Worm (Caenorhabditis elegans) whole organism, midembryonic: ENCODE data around the gene F38B6.2.

Experiments
- T22C8.4 ChIP-seq: fragments of 200-800 bp; sonication (Bioruptor generic); IDR thresholded peaks from 2 replicates; pipeline ENCODE4 v1.3.6; 2022; ENCODE audit warnings: missing genetic modification characterization, missing compliant biosample characterization
- cog-1 ChIP-seq: sonication (generic microtip); optimal IDR thresholded peaks from 2 replicates; lab custom pipeline; 2016; ENCODE audit warnings: missing genetic modification characterization, missing compliant biosample characterization
- flt-1 ChIP-seq: fragments of 200-800 bp; sonication (Bioruptor generic); IDR thresholded peaks from 2 replicates; pipeline ENCODE4 v1.3.6; 2022; ENCODE audit warnings: missing genetic modification characterization, missing compliant biosample characterization
- klf-2 ChIP-seq: fragments of 200-800 bp; sonication (Bioruptor generic); conservative IDR thresholded peaks from 2 replicates; pipeline ENCODE4 v1.3.6; 2022; ENCODE audit warnings: missing genetic modification reagents, missing genetic modification characterization, missing compliant biosample characterization
- med-1 ChIP-seq: sonication (generic microtip); optimal IDR thresholded peaks from 2 replicates; lab custom pipeline; 2017; ENCODE audit warnings: missing genetic modification characterization, mild to moderate bottlenecking, missing compliant biosample characterization, antibody characterized with exemption, missing genetic modification reagents; ENCODE audit not compliant: insufficient read depth
- ref-1 ChIP-seq: fragments of 200-800 bp; sonication (Bioruptor generic); conservative IDR thresholded peaks from 2 replicates; pipeline ENCODE4 v1.3.6; 2022; ENCODE audit warnings: missing genetic modification reagents, missing genetic modification characterization, missing compliant biosample characterization
- tab-1 ChIP-seq: fragments of 200-800 bp; sonication (Bioruptor generic); IDR thresholded peaks from 2 replicates; pipeline ENCODE4 v1.3.6; 2022; ENCODE audit warnings: missing genetic modification characterization, missing compliant biosample characterization
- ztf-23 ChIP-seq: fragments of 200-800 bp; sonication (Bioruptor generic); IDR thresholded peaks from 2 replicates; pipeline ENCODE4 v1.3.6; 2022; ENCODE audit warnings: missing genetic modification reagents, missing genetic modification characterization, missing compliant biosample characterization
- ztf-29 ChIP-seq: fragments of 200-800 bp; sonication (Bioruptor generic); IDR thresholded peaks from 2 replicates; pipeline ENCODE4 v1.3.6; 2022; ENCODE audit warnings: missing genetic modification reagents, missing genetic modification characterization, missing compliant biosample characterization

F38B6.2 gene

ce11 chrX:6665129-6665858 is 33.0 kb upstream of the F38B6.2 start:
- TF ChIP-seq ztf-23 (GFP tag; lab: Robert Waterston, UW) = no peak
- no peak for TF ChIP-seq tab-1
- no peak for TF ChIP-seq flt-1
- no peak for TF ChIP-seq med-1 (GFP tag; lab: Kevin White, UChicago)
- TF ChIP-seq T22C8.4 (GFP tag; lab: Robert Waterston, UW) = no peak
- no peak for TF ChIP-seq klf-2 (GFP tag; lab: Robert Waterston, UW)
- no peak for TF ChIP-seq cog-1 (tag; lab: Kevin White, UChicago)
- TF ChIP-seq ref-1 (GFP tag; lab: Robert Waterston, UW) = no peak
- TF ChIP-seq ztf-29 (GFP tag; lab: Robert Waterston, UW) = no peak

DNA sequence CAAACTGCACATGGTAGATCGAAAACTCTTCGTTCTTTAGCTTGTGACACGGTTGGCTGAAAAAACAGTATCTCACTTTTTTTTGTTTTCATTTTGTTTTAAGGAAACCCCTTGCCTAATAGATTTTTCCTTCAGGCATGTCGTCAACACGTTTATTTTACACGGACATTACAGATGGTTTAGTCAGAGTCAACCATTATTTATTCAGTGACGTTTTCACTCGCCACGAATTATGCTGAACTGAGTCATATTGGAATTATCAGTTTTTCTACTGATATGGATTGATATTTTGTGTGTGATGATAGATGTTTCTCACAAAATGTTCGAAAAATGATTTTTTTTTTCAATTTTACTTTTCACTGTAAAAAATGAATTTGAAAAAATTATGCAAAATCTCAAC is 30.9 kb upstream of the F38B6.2 start:
- TF ChIP-seq cog-1 (tag; lab: Kevin White, UChicago) = no peak
- no peak for TF ChIP-seq ztf-29 (GFP tag; lab: Robert Waterston, UW)
- no peak for TF ChIP-seq T22C8.4 (GFP tag; lab: Robert Waterston, UW)
- TF ChIP-seq med-1 (GFP tag; lab: Kevin White, UChicago) = no peak
- no peak for TF ChIP-seq klf-2 (GFP tag; lab: Robert Waterston, UW)
- TF ChIP-seq flt-1 = no peak
- no peak for TF ChIP-seq ref-1 (GFP tag; lab: Robert Waterston, UW)
- no peak for TF ChIP-seq ztf-23 (GFP tag; lab: Robert Waterston, UW)
- no peak for TF ChIP-seq tab-1

ce11 chrX:6668911-6669310 is 29.4 kb upstream of the F38B6.2 start, which contains the start of gene nhr-137:
TSS of gene nhr-137 (minus strand) at chrX:6669011.
- TF ChIP-seq T22C8.4 (GFP tag; lab: Robert Waterston, UW) = no peak
- no peak for TF ChIP-seq flt-1
- TF ChIP-seq ref-1 (GFP tag; lab: Robert Waterston, UW) = no peak
- no peak for TF ChIP-seq klf-2 (GFP tag; lab: Robert Waterston, UW)
- no peak for TF ChIP-seq med-1 (GFP tag; lab: Kevin White, UChicago)
- TF ChIP-seq ztf-29 (GFP tag; lab: Robert Waterston, UW) = no peak
- TF ChIP-seq ztf-23 (GFP tag; lab: Robert Waterston, UW) = no peak
- no peak for TF ChIP-seq tab-1
- TF ChIP-seq cog-1 (tag; lab: Kevin White, UChicago) = no peak

DNA sequence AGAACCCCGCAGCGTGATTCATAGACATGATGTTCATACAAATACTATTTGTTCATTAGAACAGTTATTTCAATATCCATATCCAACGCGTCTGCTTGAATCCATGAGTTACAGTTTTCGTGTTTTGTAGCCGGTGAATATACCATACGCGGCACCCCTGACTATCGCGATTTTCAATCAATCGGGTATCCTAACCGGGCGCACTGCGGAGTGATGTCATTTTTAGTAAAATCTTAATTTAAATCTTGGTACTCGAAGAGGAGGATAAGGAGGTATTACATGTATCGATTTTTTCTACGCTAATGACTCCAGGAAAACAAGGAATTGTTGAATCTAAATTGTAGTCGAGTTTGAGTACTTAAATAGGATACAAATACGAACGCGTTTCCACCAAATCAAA is 29.0 kb upstream of the F38B6.2 start:
- no peak for TF ChIP-seq med-1 (GFP tag; lab: Kevin White, UChicago)
- TF ChIP-seq ztf-29 (GFP tag; lab: Robert Waterston, UW) = no peak

- TF ChIP-seq klf-2 (GFP tag; lab: Robert Waterston, UW) (no peak), ref-1 (GFP tag; lab: Robert Waterston, UW) (no peak), ztf-23 (GFP tag; lab: Robert Waterston, UW) (no peak), med-1 (GFP tag; lab: Kevin White, UChicago) (no peak), tab-1 (no peak), cog-1 (tag; lab: Kevin White, UChicago) (no peak), T22C8.4 (GFP tag; lab: Robert Waterston, UW) (no peak), flt-1 (no peak), ztf-29 (GFP tag; lab: Robert Waterston, UW) (no peak)
Measured at ce11 chrX:6671717-6672116, 26.6 kb upstream of the F38B6.2 start.

DNA sequence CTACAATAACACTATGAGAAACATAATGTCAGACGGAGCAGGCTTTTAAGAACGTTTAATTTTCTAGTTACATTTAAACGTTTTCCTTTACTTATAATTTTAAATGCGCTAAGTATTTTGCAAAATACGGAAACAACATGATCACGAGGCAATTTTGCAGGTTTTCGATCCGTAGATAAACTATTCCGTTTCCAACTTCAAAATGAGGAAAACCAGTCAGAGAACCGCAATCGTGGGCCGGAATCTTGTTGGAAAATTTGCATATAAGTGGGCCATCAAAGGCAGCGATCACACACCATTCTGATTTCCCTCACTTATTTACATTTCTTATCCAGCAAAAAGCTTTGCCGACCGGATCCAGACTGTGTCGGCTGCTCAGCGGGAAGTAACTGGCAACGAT is 25.8 kb upstream of the F38B6.2 start, which contains the start of gene col-172:
col-172 (plus strand) TSS at position 301 of the 400 bp plus-strand sequence.
- TF ChIP-seq T22C8.4 (GFP tag; lab: Robert Waterston, UW) = no peak
- TF ChIP-seq ref-1 (GFP tag; lab: Robert Waterston, UW) = no peak
- TF ChIP-seq med-1 (GFP tag; lab: Kevin White, UChicago) = no peak
- TF ChIP-seq flt-1 = no peak
- TF ChIP-seq tab-1 = no peak
- no peak for TF ChIP-seq ztf-29 (GFP tag; lab: Robert Waterston, UW)
- no peak for TF ChIP-seq ztf-23 (GFP tag; lab: Robert Waterston, UW)
- no peak for TF ChIP-seq cog-1 (tag; lab: Kevin White, UChicago)
- no peak for TF ChIP-seq klf-2 (GFP tag; lab: Robert Waterston, UW)

DNA sequence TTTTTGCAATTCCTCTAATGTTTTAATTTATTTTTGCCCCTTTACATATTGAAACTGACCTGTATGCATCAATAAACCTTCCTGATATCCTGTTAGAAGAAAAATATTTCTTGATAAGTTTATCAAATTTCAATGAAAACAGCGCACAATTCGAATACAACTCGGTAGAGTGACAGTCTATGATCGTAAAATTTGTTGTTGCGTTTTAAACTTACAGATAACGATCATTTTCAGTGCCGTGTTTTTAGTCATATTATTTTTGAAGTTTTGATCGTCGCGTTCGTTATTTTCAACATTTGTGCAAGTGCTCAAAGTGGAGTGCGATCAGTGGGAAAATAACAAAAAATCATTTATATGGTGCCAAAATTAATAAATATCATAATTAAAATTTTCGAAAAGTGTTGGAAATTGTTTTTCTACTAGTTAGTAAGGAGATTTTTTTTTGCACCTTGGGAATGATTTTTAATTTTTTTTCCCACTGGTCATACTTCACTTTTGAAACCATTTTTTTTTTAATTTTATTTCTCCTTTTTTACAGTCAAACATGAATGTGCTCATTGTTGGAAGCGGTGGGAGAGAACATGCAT is 23.9 kb upstream of the F38B6.2 start, which contains the start of gene F38B6.4:
F38B6.4 (plus strand) TSS at position 537 of the 587 bp plus-strand sequence.
- TF ChIP-seq tab-1 = no peak
- TF ChIP-seq med-1 (GFP tag; lab: Kevin White, UChicago) = no peak
- TF ChIP-seq T22C8.4 (GFP tag; lab: Robert Waterston, UW) = no peak
- no peak for TF ChIP-seq ztf-23 (GFP tag; lab: Robert Waterston, UW)
- no peak for TF ChIP-seq cog-1 (tag; lab: Kevin White, UChicago)
- no peak for TF ChIP-seq ref-1 (GFP tag; lab: Robert Waterston, UW)

ce11 chrX:6682683-6683082 is 15.7 kb upstream of the F38B6.2 start, which contains the start of gene F38B6.8:
TSS of gene F38B6.8 (minus strand) at chrX:6682783.
- TF ChIP-seq T22C8.4 (GFP tag; lab: Robert Waterston, UW) (no peak), klf-2 (GFP tag; lab: Robert Waterston, UW) (no peak), flt-1 (no peak), med-1 (GFP tag; lab: Kevin White, UChicago) (no peak), tab-1 (no peak), ztf-29 (GFP tag; lab: Robert Waterston, UW) (no peak), ztf-23 (GFP tag; lab: Robert Waterston, UW) (no peak), ref-1 (GFP tag; lab: Robert Waterston, UW) (no peak), cog-1 (tag; lab: Kevin White, UChicago) (no peak)

- TF ChIP-seq ztf-29 (GFP tag; lab: Robert Waterston, UW) = no peak
- no peak for TF ChIP-seq cog-1 (tag; lab: Kevin White, UChicago)
- TF ChIP-seq ztf-23 (GFP tag; lab: Robert Waterston, UW) = no peak
- TF ChIP-seq klf-2 (GFP tag; lab: Robert Waterston, UW) = no peak
- TF ChIP-seq flt-1 = no peak
- no peak for TF ChIP-seq ref-1 (GFP tag; lab: Robert Waterston, UW)
- no peak for TF ChIP-seq tab-1
- TF ChIP-seq med-1 (GFP tag; lab: Kevin White, UChicago) = no peak
- no peak for TF ChIP-seq T22C8.4 (GFP tag; lab: Robert Waterston, UW)
Measured at ce11 chrX:6687345-6687744, 11.0 kb upstream of the F38B6.2 start.
